Fruit fly (Drosophila melanogaster) whole organism, embryonic: Measurements from ENCODE around the gene CG17325.

Experiments used
- Adf1 ChIP-seq: fragments of 200-800 bp; sonication (Bioruptor generic); IDR thresholded peaks from 2 replicates; pipeline ENCODE4 v1.3.6; 2022; ENCODE audit warnings: missing biosample characterization, missing genetic modification characterization
- B-H2 ChIP-seq: fragments of 200-800 bp; sonication (Bioruptor generic); optimal IDR thresholded peaks from 2 replicates; lab custom pipeline; 2018; ENCODE audit warnings: missing biosample characterization, mild to moderate bottlenecking, missing genetic modification characterization
- BtbVII ChIP-seq: fragments of 200-800 bp; sonication (Bioruptor generic); optimal IDR thresholded peaks from 3 replicates; lab custom pipeline; 2017; ENCODE audit warnings: missing biosample characterization, mild to moderate bottlenecking, missing genetic modification characterization
- CG10654 ChIP-seq: fragments of 200-800 bp; sonication (Bioruptor generic); optimal IDR thresholded peaks from 2 replicates; lab custom pipeline; 2016; ENCODE audit warnings: missing biosample characterization, missing genetic modification characterization
- CG11085 ChIP-seq: fragments of 200-800 bp; sonication (Bioruptor generic); IDR thresholded peaks from 2 replicates; pipeline ENCODE4 v1.3.6; 2022; ENCODE audit warnings: missing biosample characterization, missing genetic modification characterization
- CG11456 ChIP-seq: fragments of 200-800 bp; sonication (Bioruptor generic); IDR thresholded peaks from 3 replicates; pipeline ENCODE4 v1.3.6; 2022; ENCODE audit warnings: missing biosample characterization, missing genetic modification characterization
- CG15269 ChIP-seq: fragments of 200-800 bp; sonication (Bioruptor generic); optimal IDR thresholded peaks from 2 replicates; lab custom pipeline; 2018; ENCODE audit warnings: missing biosample characterization, mild to moderate bottlenecking, missing genetic modification characterization, moderate library complexity
- CG1529 ChIP-seq: fragments of 200-800 bp; sonication (Bioruptor generic); optimal IDR thresholded peaks from 3 replicates; lab custom pipeline; 2018; ENCODE audit warnings: missing biosample characterization, missing genetic modification characterization
- CG18262 ChIP-seq: fragments of 200-800 bp; optimal IDR thresholded peaks from 3 replicates; lab custom pipeline; 2019; ENCODE audit warnings: missing biosample characterization, mild to moderate bottlenecking, missing genetic modification characterization, moderate library complexity
- CG2712 ChIP-seq: fragments of 200-800 bp; optimal IDR thresholded peaks from 3 replicates; lab custom pipeline; 2019; ENCODE audit warnings: missing biosample characterization, mild to moderate bottlenecking, missing genetic modification characterization, moderate library complexity
- CG31365 ChIP-seq: fragments of 200-800 bp; sonication (Bioruptor generic); optimal IDR thresholded peaks from 2 replicates; lab custom pipeline; 2018; ENCODE audit warnings: missing biosample characterization, mild to moderate bottlenecking, missing genetic modification characterization
- CG31388 ChIP-seq: fragments of 200-800 bp; sonication (Bioruptor generic); optimal IDR thresholded peaks from 2 replicates; lab custom pipeline; 2016; ENCODE audit warnings: missing biosample characterization, missing genetic modification characterization
- CG34376 ChIP-seq: fragments of 200-800 bp; sonication (Bioruptor generic); optimal IDR thresholded peaks from 2 replicates; lab custom pipeline; 2018; ENCODE audit warnings: missing biosample characterization, mild to moderate bottlenecking, missing genetic modification characterization
- CG4360 ChIP-seq: fragments of 200-800 bp; sonication (Bioruptor generic); IDR thresholded peaks from 2 replicates; pipeline ENCODE4 v1.3.6; 2022; ENCODE audit warnings: missing biosample characterization, missing genetic modification characterization
- CG4424 ChIP-seq: fragments of 200-800 bp; sonication (Bioruptor generic); optimal IDR thresholded peaks from 3 replicates; lab custom pipeline; 2016; ENCODE audit warnings: missing biosample characterization, missing genetic modification characterization
- CG5245 ChIP-seq: fragments of 200-800 bp; sonication (Bioruptor generic); optimal IDR thresholded peaks from 3 replicates; lab custom pipeline; 2016; ENCODE audit warnings: missing biosample characterization, missing genetic modification characterization
- CG7372 ChIP-seq: fragments of 200-800 bp; sonication (Bioruptor generic); IDR thresholded peaks from 2 replicates; pipeline ENCODE4 v1.3.6; 2022; ENCODE audit warnings: missing biosample characterization, missing genetic modification characterization
- CG8765 ChIP-seq: fragments of 200-800 bp; sonication (Bioruptor generic); IDR thresholded peaks from 2 replicates; pipeline ENCODE4 v1.3.6; 2022; ENCODE audit warnings: missing biosample characterization, missing genetic modification characterization
- CTCF ChIP-seq: fragments of 200-800 bp; sonication (Bioruptor generic); optimal IDR thresholded peaks from 2 replicates; lab custom pipeline; 2017; ENCODE audit warnings: missing biosample characterization, mild to moderate bottlenecking, missing genetic modification characterization, moderate library complexity
- Doc3 ChIP-seq: fragments of 200-800 bp; sonication (Bioruptor generic); IDR thresholded peaks from 3 replicates; pipeline ENCODE4 v1.3.6; 2022; ENCODE audit warnings: missing biosample characterization, missing genetic modification characterization; ENCODE audit not compliant: partially characterized antibody
- Dp ChIP-seq: fragments of 200-800 bp; sonication (Bioruptor generic); optimal IDR thresholded peaks from 2 replicates; lab custom pipeline; 2018; ENCODE audit warnings: missing biosample characterization, mild to moderate bottlenecking, missing genetic modification characterization, moderate library complexity
- Dref ChIP-seq: fragments of 200-800 bp; sonication (Bioruptor generic); IDR thresholded peaks from 2 replicates; pipeline ENCODE4 v1.3.6; 2022; ENCODE audit warnings: missing biosample characterization, missing genetic modification characterization
- Fer2 ChIP-seq: fragments of 200-800 bp; sonication (Bioruptor generic); optimal IDR thresholded peaks from 2 replicates; lab custom pipeline; 2018; ENCODE audit warnings: missing biosample characterization, mild to moderate bottlenecking, missing genetic modification characterization, moderate library complexity
- Gsc ChIP-seq: fragments of 200-800 bp; sonication (Bioruptor generic); IDR thresholded peaks from 2 replicates; pipeline ENCODE4 v1.3.6; 2022; ENCODE audit warnings: missing biosample characterization, missing genetic modification characterization
- HLHmδ ChIP-seq: fragments of 200-800 bp; sonication (Bioruptor generic); optimal IDR thresholded peaks from 2 replicates; lab custom pipeline; 2018; ENCODE audit warnings: missing biosample characterization, mild to moderate bottlenecking, missing genetic modification characterization, moderate library complexity
- Mad ChIP-seq: fragments of 200-800 bp; sonication (Bioruptor generic); optimal IDR thresholded peaks from 2 replicates; lab custom pipeline; 2016; ENCODE audit warnings: missing biosample characterization, missing genetic modification characterization
- Meics ChIP-seq: fragments of 200-800 bp; sonication (Bioruptor generic); optimal IDR thresholded peaks from 2 replicates; lab custom pipeline; 2017; ENCODE audit warnings: missing biosample characterization, mild to moderate bottlenecking, missing genetic modification characterization
- NC2β ChIP-seq: fragments of 200-800 bp; sonication (Bioruptor generic); optimal IDR thresholded peaks from 2 replicates; lab custom pipeline; 2016; ENCODE audit warnings: missing biosample characterization, missing genetic modification characterization
- NK7.1 ChIP-seq: fragments of 200-800 bp; sonication (Bioruptor generic); optimal IDR thresholded peaks from 3 replicates; lab custom pipeline; 2016; ENCODE audit warnings: missing biosample characterization, missing genetic modification characterization
- Spps ChIP-seq: fragments of 200-800 bp; sonication (Bioruptor generic); optimal IDR thresholded peaks from 2 replicates; lab custom pipeline; 2018; ENCODE audit warnings: missing biosample characterization, mild to moderate bottlenecking, missing genetic modification characterization
- Sry-δ ChIP-seq: fragments of 200-800 bp; sonication (Bioruptor generic); optimal IDR thresholded peaks from 2 replicates; lab custom pipeline; 2016; ENCODE audit warnings: missing biosample characterization, missing genetic modification characterization
- TFAM ChIP-seq: fragments of 200-800 bp; sonication (Bioruptor generic); optimal IDR thresholded peaks from 2 replicates; lab custom pipeline; 2017; ENCODE audit warnings: missing biosample characterization, missing genetic modification characterization, inconsistent platforms
- Usf ChIP-seq: fragments of 200-800 bp; sonication (Bioruptor generic); optimal IDR thresholded peaks from 2 replicates; lab custom pipeline; 2017; ENCODE audit warnings: missing genotype, missing biosample characterization, missing genetic modification characterization
- ab ChIP-seq: fragments of 200-800 bp; sonication (Bioruptor generic); optimal IDR thresholded peaks from 2 replicates; lab custom pipeline; 2016; ENCODE audit warnings: missing biosample characterization, missing genetic modification characterization
- dan ChIP-seq: fragments of 200-800 bp; sonication (Bioruptor generic); IDR thresholded peaks from 2 replicates; pipeline ENCODE4 v1.3.6; 2022; ENCODE audit warnings: missing biosample characterization, missing genetic modification characterization
- ems ChIP-seq: fragments of 200-800 bp; sonication (Bioruptor generic); optimal IDR thresholded peaks from 3 replicates; lab custom pipeline; 2016; ENCODE audit warnings: missing biosample characterization, missing genetic modification characterization
- fd102C ChIP-seq: fragments of 200-800 bp; sonication (Bioruptor generic); optimal IDR thresholded peaks from 2 replicates; lab custom pipeline; 2018; ENCODE audit warnings: missing biosample characterization, mild to moderate bottlenecking, missing genetic modification characterization, moderate library complexity
- gce ChIP-seq: fragments of 200-800 bp; sonication (Bioruptor generic); IDR thresholded peaks from 3 replicates; pipeline ENCODE4 v1.3.6; 2022; ENCODE audit warnings: missing biosample characterization, missing genetic modification characterization
- gem ChIP-seq: fragments of 200-800 bp; sonication (Bioruptor generic); optimal IDR thresholded peaks from 2 replicates; lab custom pipeline; 2019; ENCODE audit warnings: missing biosample characterization, mild to moderate bottlenecking, missing genetic modification characterization, moderate library complexity
- ken ChIP-seq: fragments of 200-800 bp; sonication (Bioruptor generic); IDR thresholded peaks from 3 replicates; pipeline ENCODE4 v1.3.6; 2022; ENCODE audit warnings: missing biosample characterization, missing genetic modification characterization
- nau ChIP-seq: fragments of 200-800 bp; sonication (Bioruptor generic); optimal IDR thresholded peaks from 3 replicates; lab custom pipeline; 2017; ENCODE audit warnings: missing biosample characterization, mild to moderate bottlenecking, missing genetic modification characterization, missing genetic modification reagents
- odd ChIP-seq: fragments of 200-800 bp; sonication (Bioruptor generic); optimal IDR thresholded peaks from 2 replicates; lab custom pipeline; 2017; ENCODE audit warnings: missing biosample characterization, mild to moderate bottlenecking, missing genetic modification characterization
- pita ChIP-seq: fragments of 200-800 bp; sonication (Bioruptor generic); optimal IDR thresholded peaks from 2 replicates; lab custom pipeline; 2017; ENCODE audit warnings: missing biosample characterization, mild to moderate bottlenecking, missing genetic modification characterization
- pum ChIP-seq: fragments of 200-800 bp; sonication (Bioruptor generic); optimal IDR thresholded peaks from 2 replicates; lab custom pipeline; 2016; ENCODE audit warnings: missing biosample characterization, missing genetic modification characterization
- shn ChIP-seq: fragments of 200-800 bp; sonication (Bioruptor generic); optimal IDR thresholded peaks from 3 replicates; lab custom pipeline; 2016; ENCODE audit warnings: missing biosample characterization, missing genetic modification characterization
- trem ChIP-seq: fragments of 200-800 bp; optimal IDR thresholded peaks from 3 replicates; lab custom pipeline; 2019; ENCODE audit warnings: missing biosample characterization, mild to moderate bottlenecking, missing genetic modification characterization, moderate library complexity
- trh ChIP-seq: fragments of 200-800 bp; sonication (Bioruptor generic); optimal IDR thresholded peaks from 2 replicates; lab custom pipeline; 2016; ENCODE audit warnings: missing biosample characterization, missing genetic modification characterization
- wdn ChIP-seq: fragments of 200-800 bp; sonication (Bioruptor generic); IDR thresholded peaks from 2 replicates; pipeline ENCODE4 v1.3.6; 2022; ENCODE audit warnings: missing biosample characterization, missing genetic modification characterization
- zen ChIP-seq: fragments of 200-800 bp; sonication (Bioruptor generic); optimal IDR thresholded peaks from 3 replicates; lab custom pipeline; 2018; ENCODE audit warnings: missing biosample characterization, mild to moderate bottlenecking, missing genetic modification characterization, moderate library complexity

The CG17325 gene

DNA sequence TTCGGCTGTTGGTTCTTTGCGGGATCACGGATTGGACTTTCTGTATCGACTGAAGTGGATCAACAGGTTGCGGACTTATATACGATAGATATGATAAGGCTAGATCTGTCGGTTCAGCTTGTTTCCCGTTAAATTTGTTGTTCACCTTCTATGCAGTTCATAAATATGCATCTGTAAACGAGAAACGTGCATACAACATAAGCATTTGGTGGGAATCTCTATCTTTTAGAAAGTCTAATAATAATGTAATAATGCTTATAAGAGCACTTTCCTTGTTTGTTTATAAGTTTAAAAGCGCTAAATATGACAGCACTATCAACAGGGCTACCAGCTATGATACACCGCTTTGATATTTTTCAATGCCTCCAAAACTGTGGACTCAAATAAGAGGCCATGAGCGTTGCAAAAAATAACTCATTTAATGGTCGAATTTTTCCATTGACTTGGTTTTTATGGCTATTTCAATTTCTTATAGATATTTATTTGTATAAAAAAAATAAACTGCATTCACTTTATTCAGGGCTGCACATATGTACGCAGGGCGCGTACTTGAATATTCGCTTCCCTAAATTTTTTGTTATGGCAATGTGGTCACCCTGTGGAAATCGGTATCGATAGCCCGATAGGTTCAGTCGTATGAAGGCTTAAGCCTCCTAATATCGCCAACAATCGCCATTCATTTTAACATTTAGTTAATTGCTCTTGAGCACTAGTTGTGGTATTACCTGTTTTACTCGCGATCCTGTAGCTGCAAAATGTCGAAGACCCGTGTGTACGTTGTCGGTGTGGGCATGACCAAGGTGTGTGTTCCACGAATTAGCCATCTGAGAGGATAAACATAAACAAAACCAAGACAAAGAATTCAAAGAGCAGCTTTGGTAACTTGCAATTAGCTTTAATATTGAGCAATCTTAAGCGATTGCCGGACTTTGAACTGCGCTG is 18.4 kb downstream of the CG17325 start, which contains the start of the genes CG17597 and ScpX (continued):
- TF ChIP-seq wdn, result 0 out of 2 replicates have a peak, but pooled peaks have one; percentile 17
- peak; percentile 24 for TF ChIP-seq ab (GFP tag; lab: Kevin White, UChicago)
- TF ChIP-seq gem (tag; lab: Kevin White, UChicago), result peak; percentile 79
- peak; percentile 29; the same call in 1 of the 2 replicates for TF ChIP-seq CG8765 (GFP tag; lab: Robert Waterston, UW)
- TF ChIP-seq Dref (GFP tag; lab: Robert Waterston, UW), result peak; percentile 93
- TF ChIP-seq CG31365 (tag; lab: Kevin White, UChicago), result no peak
- TF ChIP-seq odd (GFP tag; lab: Kevin White, UChicago), result no peak
- TF ChIP-seq ems, result peak; percentile 71
- TF ChIP-seq CG15269 (tag; lab: Kevin White, UChicago), result peak; percentile 70
- peak; percentile 22 for TF ChIP-seq CG5245
- no peak for TF ChIP-seq nau (GFP tag; lab: Kevin White, UChicago)
- 0 out of 3 replicates have a peak, but pooled peaks have one; percentile 59 for TF ChIP-seq CG11456
- peak; percentile 53 for TF ChIP-seq CG10654 (GFP tag; lab: Kevin White, UChicago)
- TF ChIP-seq CG31388 (GFP tag; lab: Kevin White, UChicago), result peak; percentile 19
- peak; percentile 62 for TF ChIP-seq Sry-δ (GFP tag; lab: Kevin White, UChicago)
- TF ChIP-seq Usf (GFP tag; lab: Kevin White, UChicago), result peak; percentile 24
- peak; percentile 71 for TF ChIP-seq CG4424 (GFP tag; lab: Kevin White, UChicago)
- TF ChIP-seq CG4360 (GFP tag; lab: Robert Waterston, UW), result no peak
- TF ChIP-seq Spps (tag; lab: Kevin White, UChicago), result no peak
- TF ChIP-seq Meics (GFP tag; lab: Kevin White, UChicago), result peak; percentile 24
- peak; percentile 37 for TF ChIP-seq zen (tag; lab: Kevin White, UChicago)
- peak; percentile 33 for TF ChIP-seq pita (GFP tag; lab: Kevin White, UChicago)
- peak; percentile 26 for TF ChIP-seq Fer2
- TF ChIP-seq Gsc (GFP tag; lab: Robert Waterston, UW), result 0 out of 2 replicates have a peak, but pooled peaks have one; percentile 4
- TF ChIP-seq NC2β (GFP tag; lab: Kevin White, UChicago), result peak; percentile 21
- peak; percentile 38 for TF ChIP-seq BtbVII
- TF ChIP-seq trh, result no peak
- TF ChIP-seq gce (GFP tag; lab: Robert Waterston, UW), result no peak; the same call in 2 of the 3 replicates
- TF ChIP-seq CTCF (GFP tag; lab: Kevin White, UChicago), result peak; percentile 11
- TF ChIP-seq Mad, result peak; percentile 50
- peak; percentile 44; the same call in 1 of the 3 replicates for TF ChIP-seq ken (GFP tag; lab: Robert Waterston, UW)
- peak; percentile 59 for TF ChIP-seq pum (GFP tag; lab: Kevin White, UChicago)
- no peak for TF ChIP-seq dan (GFP tag; lab: Robert Waterston, UW)
- peak; percentile 64 for TF ChIP-seq trem (tag; lab: Kevin White, UChicago)
- TF ChIP-seq CG11085, result peak; percentile 49; the same call in 1 of the 2 replicates
- no peak for TF ChIP-seq NK7.1 (GFP tag; lab: Kevin White, UChicago)
- TF ChIP-seq CG34376 (GFP tag; lab: Kevin White, UChicago), result peak; percentile 27
- TF ChIP-seq CG7372 (GFP tag; lab: Robert Waterston, UW), result 0 out of 2 replicates have a peak, but pooled peaks have one; percentile 11
- TF ChIP-seq Adf1 (GFP tag; lab: Robert Waterston, UW), result peak; percentile 31; the same call in 1 of the 2 replicates
- TF ChIP-seq fd102C (GFP tag; lab: Kevin White, UChicago), result peak; percentile 47
- peak; percentile 63 for TF ChIP-seq B-H2
- peak; percentile 63 for TF ChIP-seq CG18262 (tag; lab: Kevin White, UChicago)
- no peak for TF ChIP-seq CG1529
- peak; percentile 67 for TF ChIP-seq CG2712
- TF ChIP-seq HLHmδ (GFP tag; lab: Kevin White, UChicago), result peak; percentile 14
- peak; percentile 85 for TF ChIP-seq Dp (GFP tag; lab: Kevin White, UChicago)
- peak; percentile 60 for TF ChIP-seq shn
- TF ChIP-seq TFAM (GFP tag; lab: Kevin White, UChicago), result no peak
- peak; percentile 78 for TF ChIP-seq Doc3 (GFP tag; lab: Robert Waterston, UW)
